In genomic region chrIV:6834705-6835104, ce11 we compare ENCODE assay signal across 5 worm cellular contexts.
A peak's percentile ranks its signal among the peaks of the same experiment; 100 is the strongest.
TF ChIP-seq lines count a peak whose summit lies in the region.

No protein-coding gene starts in this region.

TF ChIP-seq in whole organism, L1 larva, 84 proteins besides CTCF, POLR2A, EP300 and RAD21:
- TF ChIP-seq ceh-82 (tag; optimal IDR thresholded peaks at IDR 0.05; lab: Kevin White, UChicago) (peak in 1 of 3 experiments; percentile 29), nhr-20 (tag; optimal IDR thresholded peaks at IDR 0.05; lab: Kevin White, UChicago) (no peak), nhr-47 (tag; optimal IDR thresholded peaks at IDR 0.05; lab: Kevin White, UChicago) (no peak), nhr-71 (tag; optimal IDR thresholded peaks at IDR 0.05; lab: Kevin White, UChicago) (peak; percentile 10), lir-3 (tag; optimal IDR thresholded peaks at IDR 0.05; lab: Kevin White, UChicago; ENCODE audit: poor library complexity) (no peak), lin-14 (GFP tag; optimal IDR thresholded peaks at IDR 0.05; lab: Kevin White, UChicago) (peak; percentile 83), isw-1 (GFP tag; IDR thresholded peaks at IDR 0.05; lab: Robert Waterston, UW) (peak; percentile 10; the same call in 1 of the 2 replicates), lsy-2 (tag; optimal IDR thresholded peaks at IDR 0.05; lab: Kevin White, UChicago) (peak in 1 of 2 experiments; percentile 19), unc-86 (tag; optimal IDR thresholded peaks at IDR 0.05; lab: Kevin White, UChicago) (peak; percentile 50), fkh-10 (GFP tag; optimal IDR thresholded peaks at IDR 0.05; lab: Kevin White, UChicago) (peak; percentile 86), ces-1 (GFP tag; optimal IDR thresholded peaks at IDR 0.05; lab: Kevin White, UChicago) (peak; percentile 28)

TF ChIP-seq in whole organism, L2 larva, 48 proteins besides CTCF, POLR2A, EP300 and RAD21 (continues in another document):
- TF ChIP-seq C34F6.9 (tag; optimal IDR thresholded peaks at IDR 0.05; lab: Kevin White, UChicago) (peak; percentile 34), unc-62 (GFP tag; optimal IDR thresholded peaks at IDR 0.05; lab: Kevin White, UChicago) (no peak), nhr-25 (tag; optimal IDR thresholded peaks at IDR 0.05; lab: Kevin White, UChicago) (no peak), lin-39 (tag; optimal IDR thresholded peaks at IDR 0.05; lab: Kevin White, UChicago) (no peak), nhr-21 (tag; optimal IDR thresholded peaks at IDR 0.05; lab: Kevin White, UChicago) (no peak), mdl-1 (tag; optimal IDR thresholded peaks at IDR 0.05; lab: Kevin White, UChicago) (no peak), skn-1 (tag; optimal IDR thresholded peaks at IDR 0.05; lab: Kevin White, UChicago) (no peak), peb-1 (tag; optimal IDR thresholded peaks at IDR 0.05; lab: Kevin White, UChicago) (no peak), ZK546.5 (tag; optimal IDR thresholded peaks at IDR 0.05; lab: Kevin White, UChicago) (no peak), unc-55 (GFP tag; optimal IDR thresholded peaks at IDR 0.05; lab: Kevin White, UChicago) (peak; percentile 21), sma-9 (GFP tag; optimal IDR thresholded peaks at IDR 0.05; lab: Kevin White, UChicago) (peak; percentile 42), sma-9 (tag; optimal IDR thresholded peaks at IDR 0.05; lab: Kevin White, UChicago) (no peak), aly-2 (tag; optimal IDR thresholded peaks at IDR 0.05; lab: Kevin White, UChicago) (no peak), snpc-4 (tag; optimal IDR thresholded peaks at IDR 0.05; lab: Kevin White, UChicago) (no peak), ceh-82 (tag; optimal IDR thresholded peaks at IDR 0.05; lab: Kevin White, UChicago) (no peak), elt-1 (tag; optimal IDR thresholded peaks at IDR 0.05; lab: Kevin White, UChicago) (no peak), lsy-2 (tag; optimal IDR thresholded peaks at IDR 0.05; lab: Kevin White, UChicago) (peak in 1 of 2 experiments; percentile 4), elt-3 (tag; optimal IDR thresholded peaks at IDR 0.05; lab: Kevin White, UChicago) (no peak), sma-3 (GFP tag; optimal IDR thresholded peaks at IDR 0.05; lab: Kevin White, UChicago) (no peak), blmp-1 (tag; optimal IDR thresholded peaks at IDR 0.05; lab: Kevin White, UChicago; ENCODE audit: insufficient read depth) (no peak), crh-2 (tag; optimal IDR thresholded peaks at IDR 0.05; lab: Kevin White, UChicago) (no peak)

TF ChIP-seq in whole organism, L3 larva, 47 proteins besides CTCF, POLR2A, EP300 and RAD21:
- TF ChIP-seq lin-39 (tag; optimal IDR thresholded peaks at IDR 0.05; lab: Kevin White, UChicago) (peak; percentile 17), nfya-1 (tag; optimal IDR thresholded peaks at IDR 0.05; lab: Kevin White, UChicago; ENCODE audit: insufficient read depth) (peak; percentile 38), hmg-11 (tag; optimal IDR thresholded peaks at IDR 0.05; lab: Kevin White, UChicago) (peak; percentile 31), lsy-12 (tag; optimal IDR thresholded peaks at IDR 0.05; lab: Kevin White, UChicago) (no peak), fkh-10 (GFP tag; optimal IDR thresholded peaks at IDR 0.05; lab: Kevin White, UChicago) (peak; percentile 60)

TF ChIP-seq in whole organism, L4 larva, 104 proteins besides CTCF, POLR2A, EP300 and RAD21:
- TF ChIP-seq nhr-237 (tag; optimal IDR thresholded peaks at IDR 0.05; lab: Kevin White, UChicago) (no peak), nhr-111 (GFP tag; optimal IDR thresholded peaks at IDR 0.05; lab: Kevin White, UChicago) (no peak), nhr-42 (GFP tag; IDR thresholded peaks at IDR 0.05; lab: Robert Waterston, UW) (no peak), fkh-10 (GFP tag; optimal IDR thresholded peaks at IDR 0.05; lab: Kevin White, UChicago) (peak; percentile 86), lim-7 (GFP tag; IDR thresholded peaks at IDR 0.05; lab: Robert Waterston, UW) (no peak), lsy-2 (tag; optimal IDR thresholded peaks at IDR 0.05; lab: Kevin White, UChicago) (no peak), ZK337.2 (GFP tag; IDR thresholded peaks at IDR 0.05; lab: Robert Waterston, UW) (peak; percentile 62; the same call in 1 of the 2 replicates)
TF ChIP-seq in whole organism, L4 larva: peak in this region for 2.

TF ChIP-seq in whole organism, late embryonic, 69 proteins besides CTCF, POLR2A, EP300 and RAD21:
- TF ChIP-seq pha-2 (tag; optimal IDR thresholded peaks at IDR 0.05; lab: Kevin White, UChicago) (no peak), ama-1 (optimal IDR thresholded peaks at IDR 0.05; lab: Kevin White, UChicago) (no peak), odd-2 (tag; optimal IDR thresholded peaks at IDR 0.05; lab: Kevin White, UChicago) (no peak), eyg-1 (tag; optimal IDR thresholded peaks at IDR 0.05; lab: Kevin White, UChicago) (no peak), ceh-31 (tag; optimal IDR thresholded peaks at IDR 0.05; lab: Kevin White, UChicago) (no peak), unc-42 (tag; optimal IDR thresholded peaks at IDR 0.05; lab: Kevin White, UChicago) (peak; percentile 23), tbx-7 (tag; optimal IDR thresholded peaks at IDR 0.05; lab: Kevin White, UChicago) (no peak)

Comparison
In these comparisons a context has a peak if more than half of its experiments do, and no peak if none do; other contexts are left out.
1. Of the 29 proteins assayed by ChIP-seq in both whole organism, L4 larva and whole organism, L1 larva: peak only in whole organism, L4 larva: none; only in whole organism, L1 larva: ces-1; in both: fkh-10; in neither: 25; mixed calls (peak in some experiments, not most) for 2.